Worm (Caenorhabditis elegans): ENCODE results near the gene mrck-1.
A peak's percentile ranks its signal among the peaks of the same experiment; 100 is the strongest.

Gene mrck-1

DNA sequence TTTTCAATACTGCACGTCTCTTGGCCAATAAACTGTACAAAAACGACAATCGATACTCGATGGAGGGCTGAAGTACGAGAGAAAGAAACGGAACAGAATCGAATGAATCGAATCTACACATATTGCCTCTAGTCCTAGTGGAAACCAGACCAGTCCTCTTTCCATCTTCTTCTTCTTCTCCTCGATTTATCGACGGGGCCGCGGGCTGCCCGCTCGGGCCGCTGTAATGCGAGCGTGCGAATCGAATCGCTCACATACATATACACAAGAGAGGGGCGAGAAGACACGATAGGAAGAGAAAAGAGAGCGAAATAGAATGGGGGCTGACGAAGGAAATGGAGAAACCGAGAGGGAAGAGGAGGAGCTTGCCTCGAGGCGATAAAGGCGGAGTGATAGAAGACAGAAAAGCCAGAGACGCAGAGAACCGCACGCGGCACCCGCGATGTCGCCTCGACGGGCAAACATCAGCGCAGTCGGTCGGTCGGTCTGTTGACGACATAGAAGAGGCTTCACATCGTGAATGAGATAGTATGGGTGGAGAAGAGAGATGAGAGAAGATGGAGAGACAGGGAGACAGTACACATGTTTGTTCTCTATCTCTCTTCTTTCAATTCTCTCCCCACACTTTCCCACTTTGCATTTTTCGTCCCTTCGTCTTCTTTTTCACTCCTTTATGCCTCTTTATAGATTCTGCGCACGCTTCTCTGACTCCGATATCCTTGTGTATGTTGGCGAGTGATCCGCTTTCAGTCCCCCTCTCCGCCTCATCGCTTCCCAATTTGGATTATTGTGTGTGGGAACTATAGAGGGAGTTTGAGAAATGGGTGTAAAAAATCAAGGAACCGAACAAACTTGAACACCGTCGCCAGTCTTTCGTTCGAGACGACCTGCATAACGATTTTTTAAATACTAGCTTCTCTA is 39.5 kb downstream of the mrck-1 start (continued):
- TF ChIP-seq nfya-2 (GFP tag; IDR thresholded peaks at IDR 0.05): no peak
- TF ChIP-seq aptf-3 (GFP tag; IDR thresholded peaks at IDR 0.05): no peak
- no peak for TF ChIP-seq fkh-3 (tag; optimal IDR thresholded peaks at IDR 0.05)
- no peak for TF ChIP-seq efl-1 (GFP tag; optimal IDR thresholded peaks at IDR 0.05)
- no peak for TF ChIP-seq unc-130 (GFP tag; optimal IDR thresholded peaks at IDR 0.05)
- no peak for TF ChIP-seq F10E7.11 (tag; optimal IDR thresholded peaks at IDR 0.05)
- TF ChIP-seq ztf-22 (GFP tag; optimal IDR thresholded peaks at IDR 0.05): no peak
- no peak for TF ChIP-seq B0261.1 (tag; optimal IDR thresholded peaks at IDR 0.05)
- TF ChIP-seq gei-17 (GFP tag; optimal IDR thresholded peaks at IDR 0.05): peak; percentile 44
- TF ChIP-seq zfh-2 (GFP tag; conservative IDR thresholded peaks at IDR 0.05): peak; percentile 99
- no peak for TF ChIP-seq F55B11.4 (tag; optimal IDR thresholded peaks at IDR 0.05; ENCODE audit: borderline replicate concordance, insufficient read depth)
- no peak for TF ChIP-seq ceh-58 (GFP tag; IDR thresholded peaks at IDR 0.05)
- no peak for TF ChIP-seq hlh-12 (tag; optimal IDR thresholded peaks at IDR 0.05)
- TF ChIP-seq Y67H2A.10 (GFP tag; conservative IDR thresholded peaks at IDR 0.05): no peak
- TF ChIP-seq unc-62 (GFP tag; optimal IDR thresholded peaks at IDR 0.05): peak; percentile 78
- TF ChIP-seq tbx-9 (tag; optimal IDR thresholded peaks at IDR 0.05; ENCODE audit: borderline replicate concordance): no peak
- peak; percentile 53; the same call in 1 of the 2 replicates for TF ChIP-seq lir-1 (GFP tag; conservative IDR thresholded peaks at IDR 0.05)
- no peak for TF ChIP-seq T07F8.4 (tag; optimal IDR thresholded peaks at IDR 0.05)
- TF ChIP-seq C06A6.2 (GFP tag; conservative IDR thresholded peaks at IDR 0.05): peak; percentile 83
- 0 out of 2 replicates have a peak, but pooled peaks have one; percentile 38 for TF ChIP-seq bed-2 (GFP tag; IDR thresholded peaks at IDR 0.05)
- peak; percentile 94; the same call in 1 of the 2 replicates for TF ChIP-seq nfyb-1 (GFP tag; IDR thresholded peaks at IDR 0.05)
- TF ChIP-seq attf-5 (GFP tag; optimal IDR thresholded peaks at IDR 0.05): peak; percentile 56
- no peak for TF ChIP-seq nhr-179 (tag; optimal IDR thresholded peaks at IDR 0.05)
- TF ChIP-seq ccch-3 (GFP tag; optimal IDR thresholded peaks at IDR 0.05): no peak
- TF ChIP-seq madf-10 (tag; optimal IDR thresholded peaks at IDR 0.05): peak; percentile 100
- TF ChIP-seq ZK185.1 (tag; optimal IDR thresholded peaks at IDR 0.05; ENCODE audit: poor library complexity, severe bottlenecking): peak; percentile 83
- peak; percentile 46 for TF ChIP-seq pha-4 (tag; optimal IDR thresholded peaks at IDR 0.05)
- TF ChIP-seq lsy-27 (tag; optimal IDR thresholded peaks at IDR 0.05; ENCODE audit: borderline replicate concordance, insufficient read depth): no peak
- no peak for TF ChIP-seq lsl-1 (GFP tag; optimal IDR thresholded peaks at IDR 0.05)
- TF ChIP-seq B0019.2 (GFP tag; conservative IDR thresholded peaks at IDR 0.05): no peak
- no peak for TF ChIP-seq zim-3 (tag; optimal IDR thresholded peaks at IDR 0.05)
- TF ChIP-seq C17E4.6 (GFP tag; IDR thresholded peaks at IDR 0.05): no peak; the same call in 1 of the 2 replicates
- 0 out of 2 replicates have a peak, but pooled peaks have one; percentile 60 for TF ChIP-seq bed-1 (GFP tag; IDR thresholded peaks at IDR 0.05)
- peak; percentile 71 for TF ChIP-seq B0035.1 (tag; optimal IDR thresholded peaks at IDR 0.05)
- no peak for TF ChIP-seq F23B12.7 (tag; optimal IDR thresholded peaks at IDR 0.05; ENCODE audit: insufficient read depth)
- TF ChIP-seq egl-18 (GFP tag; IDR thresholded peaks at IDR 0.05): peak; percentile 79

DNA sequence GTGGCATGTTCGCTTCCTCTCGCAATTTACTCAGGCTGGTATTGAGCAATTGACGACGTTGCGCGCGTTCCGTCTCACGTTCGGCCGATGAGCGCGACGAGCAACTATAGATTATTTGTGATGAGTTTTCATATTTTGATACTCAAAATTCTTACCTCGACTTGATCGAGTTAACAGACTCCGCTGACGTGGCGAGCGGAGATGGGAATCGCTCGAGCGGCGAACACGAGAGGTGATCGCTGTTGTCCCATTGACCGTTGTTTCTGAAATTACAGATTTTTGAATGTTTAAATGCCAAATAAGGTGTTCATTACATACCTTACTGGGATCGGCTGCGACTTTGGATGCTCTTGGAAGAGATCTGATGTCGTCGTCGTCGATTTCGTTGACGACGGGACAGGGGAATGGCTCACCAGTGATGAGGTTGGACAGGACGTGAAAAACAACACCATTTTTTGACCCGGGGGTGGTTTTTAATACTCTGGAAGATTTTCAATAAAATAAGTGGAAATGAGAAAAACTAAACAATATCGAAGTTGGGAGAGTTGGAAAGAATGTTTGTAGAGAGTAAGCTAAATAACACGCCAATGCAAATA is 40.5 kb downstream of the mrck-1 start, which contains the start of gene W06H8.6:
Gene W06H8.6, minus strand, starts transcription at position 481 of the 596 bp plus-strand sequence.
- TF ChIP-seq nfya-1 (tag; optimal IDR thresholded peaks at IDR 0.05; ENCODE audit: borderline replicate concordance, insufficient read depth): no peak
- peak; percentile 51 for TF ChIP-seq mcd-1 (GFP tag; IDR thresholded peaks at IDR 0.05)
- TF ChIP-seq ztf-26 (tag; optimal IDR thresholded peaks at IDR 0.05): no peak
- TF ChIP-seq nfyb-1 (GFP tag; IDR thresholded peaks at IDR 0.05): 0 out of 2 replicates have a peak, but pooled peaks have one; percentile 67
- TF ChIP-seq chd-7 (tag; optimal IDR thresholded peaks at IDR 0.05): peak; percentile 41
- TF ChIP-seq dpff-1 (tag; optimal IDR thresholded peaks at IDR 0.05): no peak
- TF ChIP-seq zfh-2 (GFP tag; conservative IDR thresholded peaks at IDR 0.05): peak; percentile 75
- peak; percentile 13 for TF ChIP-seq madf-10 (tag; optimal IDR thresholded peaks at IDR 0.05)
- peak; percentile 63 for TF ChIP-seq ets-4 (GFP tag; optimal IDR thresholded peaks at IDR 0.05)
- peak; percentile 34 for TF ChIP-seq K12H6.12 (tag; optimal IDR thresholded peaks at IDR 0.05)
- TF ChIP-seq rpc-1 (optimal IDR thresholded peaks at IDR 0.05): no peak
- no peak for TF ChIP-seq rpc-1 (tag; optimal IDR thresholded peaks at IDR 0.05)
- TF ChIP-seq egl-44 (GFP tag; IDR thresholded peaks at IDR 0.05): no peak
- TF ChIP-seq rec-8 (tag; optimal IDR thresholded peaks at IDR 0.05): no peak
